Worm (Caenorhabditis elegans) whole organism, midembryonic: Measurements from ENCODE around the gene str-151.

Experiments
- T22C8.4 ChIP-seq: fragments of 200-800 bp; sonication (Bioruptor generic); IDR thresholded peaks from 2 replicates; pipeline ENCODE4 v1.3.6; 2022; ENCODE audit warnings: missing genetic modification characterization, missing compliant biosample characterization
- flt-1 ChIP-seq: fragments of 200-800 bp; sonication (Bioruptor generic); IDR thresholded peaks from 2 replicates; pipeline ENCODE4 v1.3.6; 2022; ENCODE audit warnings: missing genetic modification characterization, missing compliant biosample characterization
- klf-2 ChIP-seq: fragments of 200-800 bp; sonication (Bioruptor generic); conservative IDR thresholded peaks from 2 replicates; pipeline ENCODE4 v1.3.6; 2022; ENCODE audit warnings: missing genetic modification reagents, missing genetic modification characterization, missing compliant biosample characterization
- med-1 ChIP-seq: sonication (generic microtip); optimal IDR thresholded peaks from 2 replicates; lab custom pipeline; 2017; ENCODE audit warnings: missing genetic modification characterization, mild to moderate bottlenecking, missing compliant biosample characterization, antibody characterized with exemption, missing genetic modification reagents; ENCODE audit not compliant: insufficient read depth
- ref-1 ChIP-seq: fragments of 200-800 bp; sonication (Bioruptor generic); conservative IDR thresholded peaks from 2 replicates; pipeline ENCODE4 v1.3.6; 2022; ENCODE audit warnings: missing genetic modification reagents, missing genetic modification characterization, missing compliant biosample characterization
- tab-1 ChIP-seq: fragments of 200-800 bp; sonication (Bioruptor generic); IDR thresholded peaks from 2 replicates; pipeline ENCODE4 v1.3.6; 2022; ENCODE audit warnings: missing genetic modification characterization, missing compliant biosample characterization
- ztf-29 ChIP-seq: fragments of 200-800 bp; sonication (Bioruptor generic); IDR thresholded peaks from 2 replicates; pipeline ENCODE4 v1.3.6; 2022; ENCODE audit warnings: missing genetic modification reagents, missing genetic modification characterization, missing compliant biosample characterization

ce11 chrV:16610791-16611385 lies 34.9 kb downstream of the str-151 start, which contains the start of gene srw-54:
- TF ChIP-seq med-1 = no peak
- no peak for TF ChIP-seq klf-2
- no peak for TF ChIP-seq tab-1
- no peak for TF ChIP-seq T22C8.4 (GFP tag; lab: Robert Waterston, UW)
- TF ChIP-seq ztf-29 (GFP tag; lab: Robert Waterston, UW) = no peak
- no peak for TF ChIP-seq flt-1 (GFP tag; lab: Robert Waterston, UW)
- no peak for TF ChIP-seq ref-1 (GFP tag; lab: Robert Waterston, UW)
